Worm (Caenorhabditis elegans) whole organism, L1 larva: ENCODE results near the gene B0336.7.

Experiments
- C04F5.9 ChIP-seq: sonication (generic microtip); optimal IDR thresholded peaks from 2 replicates; lab custom pipeline; 2016; ENCODE audit warnings: missing genetic modification characterization, missing compliant biosample characterization
- Y116A8C.19 ChIP-seq: sonication (generic microtip); optimal IDR thresholded peaks from 2 replicates; lab custom pipeline; 2016; ENCODE audit warnings: missing compliant biosample characterization, missing genetic modification characterization, borderline replicate concordance
- alr-1 ChIP-seq: fragments of 200-800 bp; sonication (Bioruptor generic); optimal IDR thresholded peaks from 2 replicates; lab custom pipeline; 2018; ENCODE audit warnings: borderline replicate concordance, mild to moderate bottlenecking, missing genetic modification characterization, missing compliant biosample characterization
- aly-2 ChIP-seq: fragments of 150-350 bp; optimal IDR thresholded peaks from 2 replicates; lab custom pipeline; 2014; ENCODE audit warnings: missing biosample characterization, missing genetic modification characterization
- blmp-1 ChIP-seq: fragments of 150-350 bp; optimal IDR thresholded peaks from 2 replicates; lab custom pipeline; 2014; ENCODE audit warnings: missing biosample characterization, missing genetic modification characterization
- ceh-63 ChIP-seq: fragments of 200-800 bp; sonication (Bioruptor generic); optimal IDR thresholded peaks from 2 replicates; lab custom pipeline; 2018; ENCODE audit warnings: mild to moderate bottlenecking, missing genetic modification characterization, missing compliant biosample characterization
- ceh-82 ChIP-seq, 3 experiments: fragments of 150-350 bp in 1 of 3; sonication (generic microtip) in 2 of 3; optimal IDR thresholded peaks; 2 replicates each; lab custom pipeline; 2014 to 2017; ENCODE audit warnings: missing biosample characterization in 3 of 3, missing genetic modification characterization in 3 of 3
- dpl-1 ChIP-seq, 3 experiments: fragments of 150-350 bp in 2 of 3; sonication (generic microtip) in 1 of 3; optimal IDR thresholded peaks; 2 replicates each; lab custom pipeline; 2014 to 2017; ENCODE audit warnings: missing biosample characterization in 3 of 3, missing genetic modification characterization in 3 of 3, missing genetic modification reagents in 3 of 3
- dsc-1 ChIP-seq: sonication (generic microtip); optimal IDR thresholded peaks from 2 replicates; lab custom pipeline; 2016; ENCODE audit warnings: mild to moderate bottlenecking, missing genetic modification characterization, missing compliant biosample characterization
- efl-1 ChIP-seq, 4 experiments: fragments of 150-350 bp; optimal IDR thresholded peaks in 3 of 4; peaks in 1 of 4; 1 replicate in 1 of 4; 2 replicates in 3 of 4; lab custom pipeline; 2014; ENCODE audit warnings: missing biosample characterization in 2 of 4, missing genetic modification characterization in 2 of 4, missing genetic modification reagents in 2 of 4
- elt-3 ChIP-seq, 6 experiments: fragments of 150-350 bp in 1 of 6; sonication (generic microtip); optimal IDR thresholded peaks; 2 replicates each; lab custom pipeline; 2017 to 2018; ENCODE audit warnings: missing biosample characterization in 6 of 6, missing genetic modification characterization in 6 of 6, inconsistent platforms in 1 of 6
- fkh-4 ChIP-seq: sonication (generic microtip); optimal IDR thresholded peaks from 2 replicates; lab custom pipeline; 2016; ENCODE audit warnings: missing compliant biosample characterization, missing genetic modification characterization, borderline replicate concordance
- fkh-8 ChIP-seq: sonication (generic microtip); optimal IDR thresholded peaks from 2 replicates; lab custom pipeline; 2016; ENCODE audit warnings: mild to moderate bottlenecking, missing genetic modification characterization, missing compliant biosample characterization
- fos-1 ChIP-seq: fragments of 150-350 bp; optimal IDR thresholded peaks from 2 replicates; lab custom pipeline; 2014; ENCODE audit warnings: missing biosample characterization, missing genetic modification characterization
- grh-1 ChIP-seq: fragments of 200-800 bp; sonication (Bioruptor generic); IDR thresholded peaks from 2 replicates; pipeline ENCODE4 v1.3.6; 2022; ENCODE audit warnings: missing genetic modification reagents, missing genetic modification characterization, missing compliant biosample characterization
- hlh-17 ChIP-seq: fragments of 200-800 bp; sonication (Bioruptor generic); optimal IDR thresholded peaks from 2 replicates; lab custom pipeline; 2018; ENCODE audit warnings: missing genetic modification characterization, mild to moderate bottlenecking, missing compliant biosample characterization, moderate library complexity, borderline replicate concordance
- jun-1 ChIP-seq: fragments of 150-350 bp; optimal IDR thresholded peaks from 2 replicates; lab custom pipeline; 2014; ENCODE audit warnings: missing biosample characterization, missing genetic modification reagents, missing genetic modification characterization
- lin-13 ChIP-seq: fragments of 150-350 bp; optimal IDR thresholded peaks from 2 replicates; lab custom pipeline; 2014; ENCODE audit warnings: missing biosample characterization, missing genetic modification reagents, missing genetic modification characterization
- lin-14 ChIP-seq: fragments of 200-800 bp; sonication (Bioruptor generic); optimal IDR thresholded peaks from 2 replicates; lab custom pipeline; 2018; ENCODE audit warnings: mild to moderate bottlenecking, missing genetic modification characterization, moderate library complexity, missing compliant biosample characterization
- lin-15B ChIP-seq: fragments of 150-350 bp; sonication (generic microtip); optimal IDR thresholded peaks from 3 replicates; lab custom pipeline; 2014; ENCODE audit warnings: missing biosample characterization, missing genetic modification characterization
- lin-35 ChIP-seq, 2 experiments: fragments of 150-350 bp; optimal IDR thresholded peaks; 2 replicates each; lab custom pipeline; 2014; ENCODE audit warnings: missing biosample characterization in 2 of 2, missing genetic modification characterization in 2 of 2, missing genetic modification reagents in 2 of 2
- lin-39 ChIP-seq: fragments of 150-350 bp; optimal IDR thresholded peaks from 2 replicates; lab custom pipeline; 2014; ENCODE audit warnings: missing biosample characterization, missing genetic modification reagents, missing genetic modification characterization
- lir-3 ChIP-seq: sonication (generic microtip); optimal IDR thresholded peaks from 2 replicates; lab custom pipeline; 2016; ENCODE audit warnings: mild to moderate bottlenecking, missing genetic modification characterization, moderate library complexity, missing compliant biosample characterization; ENCODE audit not compliant: poor library complexity
- lsy-2 ChIP-seq, 2 experiments: fragments of 150-350 bp; optimal IDR thresholded peaks; 2 replicates each; lab custom pipeline; 2014; ENCODE audit warnings: missing biosample characterization in 2 of 2, missing genetic modification characterization in 2 of 2
- mdl-1 ChIP-seq, 2 experiments: fragments of 150-350 bp; optimal IDR thresholded peaks; 2 replicates each; lab custom pipeline; 2014 to 2017; ENCODE audit warnings: missing biosample characterization in 2 of 2, missing genetic modification characterization in 2 of 2, inconsistent platforms in 1 of 2
- mef-2 ChIP-seq: fragments of 150-350 bp; optimal IDR thresholded peaks from 2 replicates; lab custom pipeline; 2014; ENCODE audit warnings: missing biosample characterization, missing genetic modification characterization
- nhr-20 ChIP-seq: sonication (generic microtip); optimal IDR thresholded peaks from 2 replicates; lab custom pipeline; 2016; ENCODE audit warnings: mild to moderate bottlenecking, missing genetic modification characterization, missing compliant biosample characterization
- nhr-28 ChIP-seq: fragments of 150-350 bp; optimal IDR thresholded peaks from 2 replicates; lab custom pipeline; 2014; ENCODE audit warnings: missing biosample characterization, missing genetic modification characterization
- nhr-71 ChIP-seq: sonication (generic microtip); optimal IDR thresholded peaks from 2 replicates; lab custom pipeline; 2016; ENCODE audit warnings: mild to moderate bottlenecking, missing genetic modification characterization, moderate library complexity, missing compliant biosample characterization
- nhr-77 ChIP-seq: fragments of 150-350 bp; optimal IDR thresholded peaks from 2 replicates; lab custom pipeline; 2014; ENCODE audit warnings: missing biosample characterization, missing genetic modification characterization
- nhr-84 ChIP-seq: sonication (generic microtip); optimal IDR thresholded peaks from 2 replicates; lab custom pipeline; 2017; ENCODE audit warnings: missing biosample characterization, missing genetic modification characterization
- nhr-85 ChIP-seq: sonication (generic microtip); peaks from one replicate; lab custom pipeline; 2016; ENCODE audit warnings: missing genetic modification characterization, inconsistent platforms, missing compliant biosample characterization
- nhr-90 ChIP-seq: sonication (generic microtip); optimal IDR thresholded peaks from 2 replicates; lab custom pipeline; 2016; ENCODE audit warnings: mild to moderate bottlenecking, missing genetic modification characterization, missing compliant biosample characterization; ENCODE audit not compliant: poor library complexity
- pag-3 ChIP-seq: sonication (generic microtip); optimal IDR thresholded peaks from 2 replicates; lab custom pipeline; 2017; ENCODE audit warnings: missing genetic modification characterization, mild to moderate bottlenecking, missing compliant biosample characterization, antibody characterized with exemption, borderline replicate concordance; ENCODE audit not compliant: insufficient read depth
- rnt-1 ChIP-seq: sonication (generic microtip); optimal IDR thresholded peaks from 2 replicates; lab custom pipeline; 2016; ENCODE audit warnings: mild to moderate bottlenecking, missing genetic modification characterization, moderate library complexity, missing compliant biosample characterization
- skn-1 ChIP-seq: fragments of 150-350 bp; optimal IDR thresholded peaks from 2 replicates; lab custom pipeline; 2014; ENCODE audit warnings: missing biosample characterization, missing genetic modification characterization
- snpc-4 ChIP-seq: fragments of 150-350 bp; optimal IDR thresholded peaks from 2 replicates; lab custom pipeline; 2014; ENCODE audit warnings: missing biosample characterization, missing genetic modification characterization
- snu-23 ChIP-seq: sonication (generic microtip); optimal IDR thresholded peaks from 2 replicates; lab custom pipeline; 2016; ENCODE audit warnings: missing genetic modification characterization, missing compliant biosample characterization
- sup-37 ChIP-seq: fragments of 200-800 bp; sonication (Bioruptor generic); optimal IDR thresholded peaks from 2 replicates; lab custom pipeline; 2018; ENCODE audit warnings: mild to moderate bottlenecking, missing genetic modification characterization, missing compliant biosample characterization
- swsn-7 ChIP-seq: sonication (generic microtip); optimal IDR thresholded peaks from 2 replicates; lab custom pipeline; 2016; ENCODE audit warnings: missing genetic modification characterization, missing compliant biosample characterization
- unc-30 ChIP-seq: sonication (generic microtip); optimal IDR thresholded peaks from 2 replicates; lab custom pipeline; 2017; ENCODE audit warnings: missing biosample characterization, missing genetic modification characterization
- unc-86 ChIP-seq: sonication (generic microtip); optimal IDR thresholded peaks from 2 replicates; lab custom pipeline; 2016; ENCODE audit warnings: missing genetic modification characterization, missing compliant biosample characterization
- unc-98 ChIP-seq: fragments of 200-800 bp; sonication (Bioruptor generic); IDR thresholded peaks from 2 replicates; pipeline ENCODE4 v1.3.6; 2022; ENCODE audit warnings: missing genetic modification characterization, missing compliant biosample characterization
- vab-15 ChIP-seq: sonication (generic microtip); optimal IDR thresholded peaks from 2 replicates; lab custom pipeline; 2017; ENCODE audit warnings: missing genotype, mild to moderate bottlenecking, missing genetic modification characterization, missing compliant biosample characterization
- zag-1 ChIP-seq: fragments of 150-350 bp; optimal IDR thresholded peaks from 2 replicates; lab custom pipeline; 2014; ENCODE audit warnings: missing biosample characterization, missing genetic modification characterization

B0336.7 gene

DNA sequence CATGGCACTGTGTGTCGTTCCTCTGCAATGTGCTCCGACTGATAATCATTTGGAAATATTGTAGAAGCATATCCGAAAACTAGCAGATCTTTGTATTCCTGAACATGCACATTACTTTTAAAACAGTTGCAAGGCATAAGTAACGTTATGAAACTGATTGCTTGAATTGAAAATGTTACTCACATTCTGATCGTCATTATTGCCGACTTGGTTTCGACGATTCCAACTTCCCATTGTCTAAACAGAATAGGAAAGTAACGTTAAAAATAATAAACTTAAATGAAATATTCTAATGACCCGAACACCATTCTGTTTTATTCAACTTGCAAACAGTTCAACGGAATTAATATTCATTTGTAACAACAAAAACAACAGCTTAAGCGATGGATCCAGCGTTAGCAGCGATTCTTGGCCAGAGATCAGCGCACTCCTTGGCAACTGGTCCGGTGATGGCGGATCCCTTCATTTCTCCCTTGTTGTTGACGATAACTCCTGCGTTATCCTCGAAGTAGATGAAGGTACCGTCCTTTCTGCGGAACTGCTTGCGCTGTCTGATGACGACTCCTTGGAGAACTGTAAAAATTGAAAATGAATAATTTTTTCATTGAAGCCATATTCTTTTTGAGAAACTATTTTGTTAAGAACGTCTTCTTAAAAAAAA, 8.2 kb upstream of the B0336.7 start, which contains the start of gene swp-1:
TSS of gene swp-1 (minus strand) at position 298 of the 661 bp plus-strand sequence.
- TF ChIP-seq grh-1 (no peak), alr-1 (no peak), efl-1 (optimal IDR thresholded peaks at IDR 0.05; lab: Kevin White, UChicago) (no peak), efl-1 (GFP tag; optimal IDR thresholded peaks at IDR 0.05 in 1 of 2; lab: Kevin White, UChicago) (no peak), nhr-84 (tag; lab: Kevin White, UChicago) (no peak), vab-15 (tag; lab: Kevin White, UChicago) (no peak), nhr-71 (tag; lab: Kevin White, UChicago) (peak; percentile 13), nhr-77 (tag; lab: Kevin White, UChicago) (no peak), pag-3 (tag; lab: Kevin White, UChicago) (no peak), snpc-4 (tag; lab: Kevin White, UChicago) (no peak), dsc-1 (tag; lab: Kevin White, UChicago) (no peak), lir-3 (tag; lab: Kevin White, UChicago) (no peak), unc-86 (no peak), nhr-85 (tag; lab: Kevin White, UChicago) (peak; percentile 49), aly-2 (tag; lab: Kevin White, UChicago) (no peak), unc-30 (tag; lab: Kevin White, UChicago) (no peak), lin-39 (no peak), hlh-17 (GFP tag; lab: Kevin White, UChicago) (no peak), zag-1 (tag; lab: Kevin White, UChicago) (no peak), ceh-63 (GFP tag; lab: Kevin White, UChicago) (no peak), lsy-2 (tag; optimal IDR thresholded peaks at IDR 0.05; lab: Kevin White, UChicago) (peak in 1 of 2 experiments; percentile 26), skn-1 (no peak), fkh-4 (tag; lab: Kevin White, UChicago) (no peak)

DNA sequence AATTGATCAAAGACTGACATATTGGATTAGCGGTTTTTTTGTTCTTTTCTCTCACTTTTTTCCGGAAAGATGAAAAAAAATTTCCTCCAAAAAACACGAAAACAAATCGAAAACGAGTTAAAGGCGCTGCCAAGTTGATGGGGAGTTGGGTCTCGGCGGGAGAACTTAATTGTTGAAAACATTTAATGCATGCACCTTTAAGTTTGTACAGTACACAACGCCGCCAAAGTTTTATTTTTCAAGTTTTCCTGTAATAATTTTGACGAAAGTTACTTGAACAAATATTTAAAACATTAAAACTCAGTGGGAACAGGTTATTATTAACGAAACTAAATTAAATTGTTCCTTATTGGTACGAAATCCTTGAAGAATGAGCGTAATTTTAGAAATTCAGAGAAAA, 4.3 kb upstream of the B0336.7 start:
- TF ChIP-seq unc-86 = no peak
- no peak for TF ChIP-seq mdl-1 (tag; optimal IDR thresholded peaks at IDR 0.05; lab: Kevin White, UChicago)
- TF ChIP-seq mef-2 (tag; lab: Kevin White, UChicago) = no peak
- no peak for TF ChIP-seq nhr-90 (tag; lab: Kevin White, UChicago)
- no peak for TF ChIP-seq nhr-28 (tag; lab: Kevin White, UChicago)
- TF ChIP-seq fkh-4 (tag; lab: Kevin White, UChicago) = no peak
- no peak for TF ChIP-seq dsc-1 (tag; lab: Kevin White, UChicago)
- no peak for TF ChIP-seq snpc-4 (tag; lab: Kevin White, UChicago)
- no peak for TF ChIP-seq lin-14 (GFP tag; lab: Kevin White, UChicago)
- no peak for TF ChIP-seq C04F5.9 (tag; lab: Kevin White, UChicago)
- no peak for TF ChIP-seq nhr-85 (tag; lab: Kevin White, UChicago)
- no peak for TF ChIP-seq lin-35 (GFP tag; optimal IDR thresholded peaks at IDR 0.05; lab: Kevin White, UChicago)
- TF ChIP-seq jun-1 (tag; lab: Kevin White, UChicago) = no peak
- no peak for TF ChIP-seq nhr-20 (tag; lab: Kevin White, UChicago)
- no peak for TF ChIP-seq unc-98 (GFP tag; lab: Robert Waterston, UW)
- TF ChIP-seq fos-1 = no peak

DNA sequence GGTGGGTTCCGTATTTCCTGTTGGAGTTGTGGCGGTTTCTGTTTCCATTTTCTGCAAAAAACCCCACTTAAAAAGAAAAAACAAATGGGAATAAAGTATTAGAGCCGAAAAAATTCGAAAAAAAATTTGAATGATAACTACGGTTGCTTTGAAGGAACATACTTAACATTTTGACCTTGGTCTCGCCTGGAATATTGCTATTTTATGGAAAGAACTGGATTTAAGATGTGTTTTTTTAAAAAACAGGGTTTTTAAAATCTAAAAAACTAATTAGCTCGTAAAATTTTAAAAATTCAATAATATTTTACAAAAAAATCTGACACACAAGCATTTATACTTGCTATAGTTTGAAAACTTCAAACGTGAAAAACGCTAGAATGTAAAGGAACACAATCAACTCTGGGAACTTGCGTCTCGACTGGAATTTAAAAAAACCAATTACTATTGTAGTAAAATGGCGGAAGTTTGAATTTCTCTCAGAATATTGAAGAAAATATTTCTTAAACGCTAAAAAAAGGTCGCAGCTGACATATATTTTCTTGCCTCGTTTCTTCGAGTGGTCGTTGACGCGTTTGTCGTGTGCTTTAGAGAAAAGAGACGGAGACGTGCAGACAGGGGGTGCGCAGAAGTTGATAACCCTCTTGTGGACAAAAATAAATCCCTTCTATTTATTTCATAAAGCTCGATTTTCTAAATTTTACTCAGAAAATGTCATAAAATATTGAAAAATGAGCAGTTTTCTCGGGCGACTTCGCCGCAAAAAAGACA, 981 bp upstream of the B0336.7 start, which contains the start of the genes lgg-3 and rgs-5:
TSS of gene lgg-3 (minus strand) at position 51 of the 768 bp plus-strand sequence.
TSS of gene rgs-5 (plus strand) at position 593 of the 768 bp plus-strand sequence.
- TF ChIP-seq rnt-1 (peak; percentile 34), lsy-2 (tag; optimal IDR thresholded peaks at IDR 0.05; lab: Kevin White, UChicago) (peak; percentile 30 to 62), lin-13 (GFP tag; lab: Kevin White, UChicago) (no peak), dpl-1 (GFP tag; optimal IDR thresholded peaks at IDR 0.05; lab: Kevin White, UChicago) (peak; percentile 14 to 64 (median 48)), sup-37 (GFP tag; lab: Kevin White, UChicago) (no peak), nhr-85 (tag; lab: Kevin White, UChicago) (peak; percentile 17), ceh-82 (tag; optimal IDR thresholded peaks at IDR 0.05; lab: Kevin White, UChicago) (peak in 1 of 3 experiments; percentile 34), fkh-8 (tag; lab: Kevin White, UChicago) (peak; percentile 1), blmp-1 (peak; percentile 20), nhr-20 (tag; lab: Kevin White, UChicago) (peak; percentile 3), Y116A8C.19 (tag; lab: Kevin White, UChicago) (no peak), lin-15B (tag; lab: Kevin White, UChicago) (peak; percentile 18), mdl-1 (tag; optimal IDR thresholded peaks at IDR 0.05; lab: Kevin White, UChicago) (peak in 1 of 2 experiments; percentile 8), elt-3 (tag; optimal IDR thresholded peaks at IDR 0.05; lab: Kevin White, UChicago) (peak in 1 of 6 experiments; percentile 28), snu-23 (GFP tag; lab: Kevin White, UChicago) (peak; percentile 30), swsn-7 (tag; lab: Kevin White, UChicago) (no peak), nhr-71 (tag; lab: Kevin White, UChicago) (peak; percentile 46)
